Worm (Caenorhabditis elegans): Measurements from ENCODE around the gene ctsa-3.1.

ce11 chrII:7196040-7196439 is 36.6 kb upstream of the ctsa-3.1 start, which contains the start of gene maoc-1:
- no peak for TF ChIP-seq W03F9.2 (tag; optimal IDR thresholded peaks at IDR 0.05)
- TF ChIP-seq dao-5 (tag; optimal IDR thresholded peaks at IDR 0.05) = no peak
- TF ChIP-seq him-1 (tag; optimal IDR thresholded peaks at IDR 0.05) = no peak

Data from whole organism, L4/young adult.